Worm (Caenorhabditis elegans) whole organism, L1 larva: Measurements from ENCODE around the gene R53.5.

Experiments
- aly-2 ChIP-seq: fragments of 150-350 bp; optimal IDR thresholded peaks from 2 replicates; lab custom pipeline; 2014; ENCODE audit warnings: missing biosample characterization, missing genetic modification characterization
- fkh-10 ChIP-seq: sonication (generic microtip); optimal IDR thresholded peaks from 2 replicates; lab custom pipeline; 2017; ENCODE audit warnings: missing biosample characterization, missing genetic modification reagents, missing genetic modification characterization
- mdl-1 ChIP-seq, 2 experiments: fragments of 150-350 bp; optimal IDR thresholded peaks; 2 replicates each; lab custom pipeline; 2014 to 2017; ENCODE audit warnings: missing biosample characterization in 2 of 2, missing genetic modification characterization in 2 of 2, inconsistent platforms in 1 of 2
- nhr-28 ChIP-seq: fragments of 150-350 bp; optimal IDR thresholded peaks from 2 replicates; lab custom pipeline; 2014; ENCODE audit warnings: missing biosample characterization, missing genetic modification characterization
- nhr-76 ChIP-seq: sonication (generic microtip); optimal IDR thresholded peaks from 2 replicates; lab custom pipeline; 2017; ENCODE audit warnings: missing biosample characterization, missing genetic modification characterization
- snpc-4 ChIP-seq: fragments of 150-350 bp; optimal IDR thresholded peaks from 2 replicates; lab custom pipeline; 2014; ENCODE audit warnings: missing biosample characterization, missing genetic modification characterization
- ztf-11 ChIP-seq, 2 experiments: sonication (generic microtip); optimal IDR thresholded peaks; 2 replicates each; lab custom pipeline; 2016 to 2017; ENCODE audit warnings: missing genetic modification characterization in 2 of 2, missing biosample characterization in 1 of 2, missing compliant biosample characterization in 1 of 2

DNA sequence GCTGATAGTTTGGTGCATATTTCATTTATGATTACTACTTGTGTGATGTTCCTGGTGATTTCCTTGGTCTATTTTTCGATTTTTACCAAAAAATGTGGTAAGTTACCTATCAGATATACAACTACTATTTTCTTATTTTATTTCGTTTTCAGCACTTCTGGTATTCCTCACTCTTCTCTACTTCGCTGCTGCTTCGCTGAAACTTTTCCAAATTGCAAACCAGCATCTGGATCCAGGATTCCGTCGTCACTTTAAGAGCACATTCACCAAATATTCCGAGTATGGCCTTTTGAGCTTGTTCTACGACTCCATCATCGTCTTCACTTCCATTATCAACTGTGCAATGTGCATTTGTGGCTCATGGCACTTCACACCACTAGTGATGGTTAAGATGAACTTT, 38.3 kb upstream of the R53.5 start:
- TF ChIP-seq nhr-76 (no peak), fkh-10 (GFP tag; lab: Kevin White, UChicago) (no peak), aly-2 (tag; lab: Kevin White, UChicago) (no peak), mdl-1 (tag; optimal IDR thresholded peaks at IDR 0.05; lab: Kevin White, UChicago) (no peak), nhr-28 (no peak), snpc-4 (tag; lab: Kevin White, UChicago) (no peak), ztf-11 (tag; optimal IDR thresholded peaks at IDR 0.05; lab: Kevin White, UChicago) (no peak)
